Worm (Caenorhabditis elegans) whole organism, L2 larva: ENCODE data around the gene F44F4.9.

ENCODE experiments used
- C34F6.9 ChIP-seq: fragments of 150-350 bp; optimal IDR thresholded peaks from 2 replicates; lab custom pipeline; 2014; ENCODE audit warnings: missing biosample characterization, missing genetic modification characterization
- F13H6.1 ChIP-seq: sonication (generic microtip); optimal IDR thresholded peaks from 2 replicates; lab custom pipeline; 2016; ENCODE audit warnings: missing genetic modification characterization, missing compliant biosample characterization
- Y55F3AM.14 ChIP-seq: fragments of 200-800 bp; sonication (Bioruptor generic); optimal IDR thresholded peaks from 2 replicates; lab custom pipeline; 2018; ENCODE audit warnings: mild to moderate bottlenecking, missing genetic modification characterization, missing compliant biosample characterization
- ZK546.5 ChIP-seq: sonication (generic microtip); optimal IDR thresholded peaks from 2 replicates; lab custom pipeline; 2017; ENCODE audit warnings: missing biosample characterization, missing genetic modification characterization
- alr-1 ChIP-seq: fragments of 150-350 bp; optimal IDR thresholded peaks from 2 replicates; lab custom pipeline; 2014; ENCODE audit warnings: missing biosample characterization, missing genetic modification characterization
- aly-2 ChIP-seq: fragments of 150-350 bp; optimal IDR thresholded peaks from 2 replicates; lab custom pipeline; 2014; ENCODE audit warnings: missing biosample characterization, missing genetic modification characterization
- blmp-1 ChIP-seq: sonication (generic microtip); optimal IDR thresholded peaks from 2 replicates; lab custom pipeline; 2017; ENCODE audit warnings: missing genetic modification characterization, mild to moderate bottlenecking, missing compliant biosample characterization, antibody characterized with exemption, moderate library complexity; ENCODE audit not compliant: insufficient read depth
- ceh-16 ChIP-seq: fragments of 150-350 bp; optimal IDR thresholded peaks from 2 replicates; lab custom pipeline; 2014; ENCODE audit warnings: missing biosample characterization, missing genetic modification characterization
- ceh-82 ChIP-seq: fragments of 150-350 bp; optimal IDR thresholded peaks from 2 replicates; lab custom pipeline; 2014; ENCODE audit warnings: missing biosample characterization, missing genetic modification characterization
- dmd-4 ChIP-seq: sonication (generic microtip); optimal IDR thresholded peaks from 2 replicates; lab custom pipeline; 2017; ENCODE audit warnings: missing biosample characterization, missing genetic modification characterization
- egl-27 ChIP-seq: sonication (generic microtip); optimal IDR thresholded peaks from 3 replicates; lab custom pipeline; 2017; ENCODE audit warnings: missing biosample characterization, missing genetic modification reagents, missing genetic modification characterization
- elt-1 ChIP-seq: fragments of 150-350 bp; optimal IDR thresholded peaks from 2 replicates; lab custom pipeline; 2014; ENCODE audit warnings: missing biosample characterization, missing genetic modification characterization
- elt-3 ChIP-seq: sonication (generic microtip); optimal IDR thresholded peaks from 2 replicates; lab custom pipeline; 2017; ENCODE audit warnings: missing biosample characterization, missing genetic modification characterization
- fos-1 ChIP-seq: fragments of 150-350 bp; optimal IDR thresholded peaks from 2 replicates; lab custom pipeline; 2014; ENCODE audit warnings: missing biosample characterization, missing genetic modification characterization
- gmeb-1 ChIP-seq: fragments of 150-350 bp; optimal IDR thresholded peaks from 2 replicates; lab custom pipeline; 2014; ENCODE audit warnings: missing biosample characterization, missing genetic modification characterization
- lin-11 ChIP-seq: fragments of 150-350 bp; sonication (generic microtip); optimal IDR thresholded peaks from 2 replicates; lab custom pipeline; 2014; ENCODE audit warnings: missing biosample characterization, missing genetic modification characterization, inconsistent platforms, mixed read lengths
- lin-13 ChIP-seq: fragments of 150-350 bp; optimal IDR thresholded peaks from 2 replicates; lab custom pipeline; 2014; ENCODE audit warnings: missing biosample characterization, missing genetic modification reagents, missing genetic modification characterization
- lin-39 ChIP-seq: fragments of 150-350 bp; optimal IDR thresholded peaks from 2 replicates; lab custom pipeline; 2014; ENCODE audit warnings: missing biosample characterization, missing genetic modification reagents, missing genetic modification characterization
- lsy-2 ChIP-seq, 2 experiments: fragments of 150-350 bp in 1 of 2; sonication (generic microtip) in 1 of 2; optimal IDR thresholded peaks; 2 replicates each; lab custom pipeline; 2014 to 2017; ENCODE audit warnings: missing biosample characterization in 2 of 2, missing genetic modification characterization in 2 of 2
- mab-5 ChIP-seq: fragments of 150-350 bp; optimal IDR thresholded peaks from 2 replicates; lab custom pipeline; 2014; ENCODE audit warnings: missing biosample characterization, missing genetic modification characterization
- mbf-1 ChIP-seq: sonication (generic microtip); optimal IDR thresholded peaks from 2 replicates; lab custom pipeline; 2017; ENCODE audit warnings: missing biosample characterization, missing genetic modification characterization
- mdl-1 ChIP-seq, 2 experiments: fragments of 150-350 bp in 1 of 2; sonication (generic microtip) in 1 of 2; optimal IDR thresholded peaks; 2 replicates each; lab custom pipeline; 2017; ENCODE audit warnings: missing biosample characterization in 2 of 2, missing genetic modification characterization in 2 of 2
- nhr-10 ChIP-seq: sonication (generic microtip); optimal IDR thresholded peaks from 2 replicates; lab custom pipeline; 2017; ENCODE audit warnings: missing biosample characterization, missing genetic modification characterization
- nhr-11 ChIP-seq: fragments of 150-350 bp; optimal IDR thresholded peaks from 2 replicates; lab custom pipeline; 2014; ENCODE audit warnings: missing biosample characterization, missing genetic modification characterization
- nhr-12 ChIP-seq: fragments of 150-350 bp; optimal IDR thresholded peaks from 2 replicates; lab custom pipeline; 2014; ENCODE audit warnings: missing biosample characterization, missing genetic modification characterization
- nhr-129 ChIP-seq: fragments of 150-350 bp; optimal IDR thresholded peaks from 2 replicates; lab custom pipeline; 2014; ENCODE audit warnings: missing biosample characterization, missing genetic modification characterization
- nhr-21 ChIP-seq: fragments of 150-350 bp; optimal IDR thresholded peaks from 2 replicates; lab custom pipeline; 2014; ENCODE audit warnings: missing biosample characterization, missing genetic modification characterization
- nhr-23 ChIP-seq: fragments of 150-350 bp; optimal IDR thresholded peaks from 2 replicates; lab custom pipeline; 2014; ENCODE audit warnings: missing biosample characterization, missing genetic modification reagents, missing genetic modification characterization
- nhr-237 ChIP-seq: fragments of 150-350 bp; optimal IDR thresholded peaks from 2 replicates; lab custom pipeline; 2014; ENCODE audit warnings: missing biosample characterization, missing genetic modification characterization
- nhr-25 ChIP-seq: fragments of 150-350 bp; sonication (generic microtip); optimal IDR thresholded peaks from 3 replicates; lab custom pipeline; 2014; ENCODE audit warnings: missing biosample characterization, missing genetic modification characterization
- nhr-6 ChIP-seq: fragments of 150-350 bp; optimal IDR thresholded peaks from 2 replicates; lab custom pipeline; 2014; ENCODE audit warnings: missing biosample characterization, missing genetic modification characterization
- nhr-77 ChIP-seq: fragments of 150-350 bp; optimal IDR thresholded peaks from 2 replicates; lab custom pipeline; 2014; ENCODE audit warnings: missing biosample characterization, missing genetic modification characterization
- peb-1 ChIP-seq: fragments of 150-350 bp; optimal IDR thresholded peaks from 2 replicates; lab custom pipeline; 2014; ENCODE audit warnings: missing biosample characterization, missing genetic modification characterization
- sem-4 ChIP-seq: fragments of 150-350 bp; optimal IDR thresholded peaks from 2 replicates; lab custom pipeline; 2014; ENCODE audit warnings: missing biosample characterization, missing genetic modification reagents, missing genetic modification characterization
- skn-1 ChIP-seq: sonication (generic microtip); optimal IDR thresholded peaks from 2 replicates; lab custom pipeline; 2017; ENCODE audit warnings: missing biosample characterization, missing genetic modification characterization
- sma-3 ChIP-seq: sonication (generic microtip); optimal IDR thresholded peaks from 2 replicates; lab custom pipeline; 2016; ENCODE audit warnings: missing genetic modification reagents, missing genetic modification characterization, missing compliant biosample characterization
- sma-9 ChIP-seq, 2 experiments: fragments of 150-350 bp in 1 of 2; sonication (generic microtip) in 1 of 2; optimal IDR thresholded peaks; 2 replicates each; lab custom pipeline; 2014 to 2016; ENCODE audit warnings: missing genetic modification characterization in 2 of 2, mild to moderate bottlenecking in 1 of 2, missing biosample characterization in 1 of 2, missing compliant biosample characterization in 1 of 2, missing genetic modification reagents in 1 of 2, moderate library complexity in 1 of 2
- unc-55 ChIP-seq: fragments of 150-350 bp; sonication (generic microtip); optimal IDR thresholded peaks from 3 replicates; lab custom pipeline; 2014; ENCODE audit warnings: missing biosample characterization, missing genetic modification reagents, missing genetic modification characterization
- unc-62 ChIP-seq: fragments of 150-350 bp; optimal IDR thresholded peaks from 2 replicates; lab custom pipeline; 2014; ENCODE audit warnings: missing biosample characterization, missing genetic modification reagents, missing genetic modification characterization
- ztf-1 ChIP-seq: fragments of 200-800 bp; sonication (Bioruptor generic); conservative IDR thresholded peaks from 2 replicates; pipeline ENCODE4 v1.3.6; 2022; ENCODE audit warnings: missing genetic modification characterization, missing compliant biosample characterization
- ztf-11 ChIP-seq: sonication (generic microtip); optimal IDR thresholded peaks from 2 replicates; lab custom pipeline; 2017; ENCODE audit warnings: missing biosample characterization, missing genetic modification characterization
- ztf-4 ChIP-seq: fragments of 150-350 bp; optimal IDR thresholded peaks from 2 replicates; lab custom pipeline; 2014; ENCODE audit warnings: missing biosample characterization, missing genetic modification characterization

Gene F44F4.9

ce11 chrII:10949383-10949782, 33.8 kb upstream of the F44F4.9 start:
- TF ChIP-seq mdl-1 (tag; optimal IDR thresholded peaks at IDR 0.05; lab: Kevin White, UChicago) (no peak), unc-62 (no peak), ceh-82 (tag; lab: Kevin White, UChicago) (no peak), lin-39 (tag; lab: Kevin White, UChicago) (no peak), F13H6.1 (tag; lab: Kevin White, UChicago) (no peak), mab-5 (no peak), ZK546.5 (tag; lab: Kevin White, UChicago) (no peak), unc-55 (GFP tag; lab: Kevin White, UChicago) (no peak)

- no peak for TF ChIP-seq nhr-11 (tag; lab: Kevin White, UChicago)
- no peak for TF ChIP-seq fos-1 (tag; lab: Kevin White, UChicago)
- no peak for TF ChIP-seq lin-39 (tag; lab: Kevin White, UChicago)
- no peak for TF ChIP-seq sma-9 (GFP tag; optimal IDR thresholded peaks at IDR 0.05; lab: Kevin White, UChicago)
- no peak for TF ChIP-seq sma-9 (tag; optimal IDR thresholded peaks at IDR 0.05; lab: Kevin White, UChicago)
- TF ChIP-seq lin-13 (GFP tag; lab: Kevin White, UChicago): no peak
- TF ChIP-seq nhr-23: no peak
- no peak for TF ChIP-seq Y55F3AM.14 (GFP tag; lab: Kevin White, UChicago)
- TF ChIP-seq ztf-4: no peak
These were observed 32.8 kb upstream of the F44F4.9 start for ce11 chrII:10948236-10949025.

- TF ChIP-seq lsy-2 (tag; optimal IDR thresholded peaks at IDR 0.05; lab: Kevin White, UChicago): no peak
- no peak for TF ChIP-seq nhr-25
- no peak for TF ChIP-seq nhr-129
- no peak for TF ChIP-seq dmd-4 (tag; lab: Kevin White, UChicago)
- TF ChIP-seq ztf-4: no peak
- TF ChIP-seq sma-9 (GFP tag; optimal IDR thresholded peaks at IDR 0.05; lab: Kevin White, UChicago): no peak
- no peak for TF ChIP-seq sma-9 (tag; optimal IDR thresholded peaks at IDR 0.05; lab: Kevin White, UChicago)
- TF ChIP-seq sma-3: no peak
- no peak for TF ChIP-seq blmp-1 (tag; lab: Kevin White, UChicago)
- no peak for TF ChIP-seq F13H6.1 (tag; lab: Kevin White, UChicago)
- no peak for TF ChIP-seq nhr-6 (tag; lab: Kevin White, UChicago)
- TF ChIP-seq gmeb-1: no peak
- no peak for TF ChIP-seq nhr-11 (tag; lab: Kevin White, UChicago)
- TF ChIP-seq alr-1 (tag; lab: Kevin White, UChicago): no peak
- no peak for TF ChIP-seq egl-27 (tag; lab: Kevin White, UChicago)
- TF ChIP-seq Y55F3AM.14 (GFP tag; lab: Kevin White, UChicago): no peak
- TF ChIP-seq mbf-1 (tag; lab: Kevin White, UChicago): no peak
- no peak for TF ChIP-seq nhr-10 (tag; lab: Kevin White, UChicago)
- TF ChIP-seq, all 48 proteins: peak for 0
These were observed 31.7 kb upstream of the F44F4.9 start, which contains the start of the genes tceb-3 and gskl-1 for ce11 chrII:10947317-10947716. Gene tceb-3 (minus strand): TSS chrII:10947417. Gene gskl-1 (plus strand): TSS chrII:10947559.

ce11 chrII:10946848-10947247, 31.2 kb upstream of the F44F4.9 start:
- no peak for TF ChIP-seq peb-1 (tag; lab: Kevin White, UChicago)
- no peak for TF ChIP-seq ztf-11
- TF ChIP-seq nhr-21 (tag; lab: Kevin White, UChicago): no peak
- TF ChIP-seq C34F6.9 (tag; lab: Kevin White, UChicago): peak; percentile 58
- no peak for TF ChIP-seq nhr-237 (tag; lab: Kevin White, UChicago)
- peak; percentile 28 for TF ChIP-seq fos-1 (tag; lab: Kevin White, UChicago)
- TF ChIP-seq mab-5: peak; percentile 68
- peak; percentile 44 for TF ChIP-seq sem-4
- no peak for TF ChIP-seq aly-2 (tag; lab: Kevin White, UChicago)
- peak in 1 of 2 experiments; percentile 23 for TF ChIP-seq mdl-1 (tag; optimal IDR thresholded peaks at IDR 0.05; lab: Kevin White, UChicago)
- TF ChIP-seq lin-13 (GFP tag; lab: Kevin White, UChicago): no peak
- no peak for TF ChIP-seq Y55F3AM.14 (GFP tag; lab: Kevin White, UChicago)
- no peak for TF ChIP-seq nhr-77 (tag; lab: Kevin White, UChicago)
- peak; percentile 64 for TF ChIP-seq nhr-129
- peak; percentile 6 for TF ChIP-seq F13H6.1 (tag; lab: Kevin White, UChicago)
- TF ChIP-seq lin-11 (tag; lab: Kevin White, UChicago): no peak
- peak; percentile 20 for TF ChIP-seq ceh-16 (tag; lab: Kevin White, UChicago)
- TF ChIP-seq ztf-1 (GFP tag; lab: Robert Waterston, UW): no peak
- TF ChIP-seq nhr-23: no peak
- TF ChIP-seq elt-3: no peak
- TF ChIP-seq nhr-6 (tag; lab: Kevin White, UChicago): no peak
- TF ChIP-seq unc-55 (GFP tag; lab: Kevin White, UChicago): peak; percentile 57
- TF ChIP-seq nhr-12: no peak
- peak; percentile 16 for TF ChIP-seq ztf-4
- no peak for TF ChIP-seq unc-62
- no peak for TF ChIP-seq elt-1 (tag; lab: Kevin White, UChicago)
- peak; percentile 2 for TF ChIP-seq nhr-25
- TF ChIP-seq egl-27 (tag; lab: Kevin White, UChicago): no peak
- TF ChIP-seq nhr-10 (tag; lab: Kevin White, UChicago): no peak
- peak in 1 of 2 experiments; percentile 50 for TF ChIP-seq lsy-2 (tag; optimal IDR thresholded peaks at IDR 0.05; lab: Kevin White, UChicago)
- TF ChIP-seq sma-9 (GFP tag; optimal IDR thresholded peaks at IDR 0.05; lab: Kevin White, UChicago): peak; percentile 11
- no peak for TF ChIP-seq sma-9 (tag; optimal IDR thresholded peaks at IDR 0.05; lab: Kevin White, UChicago)
- no peak for TF ChIP-seq skn-1
- TF ChIP-seq lin-39 (tag; lab: Kevin White, UChicago): peak; percentile 84
- TF ChIP-seq ceh-82 (tag; lab: Kevin White, UChicago): no peak
- TF ChIP-seq, all 48 proteins: peak for 14
